Worm (Caenorhabditis elegans): ENCODE measurements around the gene C54C6.4.

DNA sequence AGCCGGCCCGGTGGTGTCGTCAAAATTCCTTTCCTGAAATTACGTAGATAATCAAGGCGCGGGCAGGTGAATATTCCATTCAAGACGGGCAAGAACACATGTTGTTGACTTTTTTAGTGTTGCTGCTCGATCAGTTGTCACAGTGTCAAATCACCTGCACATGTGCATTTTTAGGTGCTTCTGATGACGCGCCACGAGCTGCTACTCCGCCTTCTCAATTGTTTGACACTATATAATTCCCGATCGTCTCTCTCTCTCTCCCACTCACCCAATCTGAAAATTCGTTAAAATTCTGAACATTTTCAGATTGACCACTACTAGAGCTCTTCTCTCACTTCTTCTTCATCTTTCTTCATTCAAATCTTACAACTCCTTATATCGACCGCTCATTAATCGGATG is 19.8 kb downstream of the C54C6.4 start, which contains the start of gene nhr-6:
- no peak for TF ChIP-seq ama-1 (optimal IDR thresholded peaks at IDR 0.05)
- TF ChIP-seq nhr-237 (tag; optimal IDR thresholded peaks at IDR 0.05): no peak
- TF ChIP-seq nfya-1 (tag; optimal IDR thresholded peaks at IDR 0.05; ENCODE audit: insufficient read depth): no peak
- TF ChIP-seq mml-1 (tag; optimal IDR thresholded peaks at IDR 0.05): no peak
- no peak for TF ChIP-seq lin-39 (tag; optimal IDR thresholded peaks at IDR 0.05)
- no peak for TF ChIP-seq nhr-12 (tag; optimal IDR thresholded peaks at IDR 0.05)
- no peak for TF ChIP-seq pqm-1 (tag; optimal IDR thresholded peaks at IDR 0.05)
- no peak for TF ChIP-seq lin-15B (tag; optimal IDR thresholded peaks at IDR 0.05)
- no peak for TF ChIP-seq skn-1 (tag; optimal IDR thresholded peaks at IDR 0.05)
- TF ChIP-seq unc-39 (tag; optimal IDR thresholded peaks at IDR 0.05): no peak
- TF ChIP-seq nhr-77 (tag; optimal IDR thresholded peaks at IDR 0.05): no peak
- no peak for TF ChIP-seq unc-62 (GFP tag; optimal IDR thresholded peaks at IDR 0.05)

Data from whole organism, L3 larva.